Worm (Caenorhabditis elegans) whole organism, late embryonic: ENCODE data around the gene B0001.8.

ENCODE experiments used
- K02D7.2 ChIP-seq: sonication (generic microtip); optimal IDR thresholded peaks from 2 replicates; lab custom pipeline; 2017; ENCODE audit warnings: mild to moderate bottlenecking, missing genetic modification characterization, missing compliant biosample characterization
- T23F11.4 ChIP-seq: fragments of 200-800 bp; sonication (Bioruptor generic); optimal IDR thresholded peaks from 2 replicates; lab custom pipeline; 2018; ENCODE audit warnings: mild to moderate bottlenecking, missing genetic modification characterization, missing compliant biosample characterization
- ama-1 ChIP-seq: fragments of 150-350 bp; optimal IDR thresholded peaks from 2 replicates; lab custom pipeline; 2014
- ceh-19 ChIP-seq: fragments of 200-800 bp; sonication (Bioruptor generic); optimal IDR thresholded peaks from 2 replicates; lab custom pipeline; 2018; ENCODE audit warnings: mild to moderate bottlenecking, missing genetic modification characterization, missing compliant biosample characterization
- che-1 ChIP-seq: sonication (generic microtip); optimal IDR thresholded peaks from 2 replicates; lab custom pipeline; 2016; ENCODE audit warnings: mild to moderate bottlenecking, missing genetic modification characterization, missing compliant biosample characterization
- elt-2 ChIP-seq: sonication (generic microtip); optimal IDR thresholded peaks from 2 replicates; lab custom pipeline; 2016; ENCODE audit warnings: missing genetic modification reagents, missing genetic modification characterization, missing compliant biosample characterization
- elt-4 ChIP-seq: sonication (generic microtip); optimal IDR thresholded peaks from 2 replicates; lab custom pipeline; 2016; ENCODE audit warnings: missing genetic modification characterization, missing compliant biosample characterization
- hlh-8 ChIP-seq: sonication (generic microtip); optimal IDR thresholded peaks from 2 replicates; lab custom pipeline; 2016; ENCODE audit warnings: missing genotype, missing genetic modification characterization, missing compliant biosample characterization
- nhr-11 ChIP-seq: fragments of 150-350 bp; optimal IDR thresholded peaks from 2 replicates; lab custom pipeline; 2014; ENCODE audit warnings: missing biosample characterization, missing genetic modification characterization
- pha-4 ChIP-seq: fragments of 150-350 bp; optimal IDR thresholded peaks from 2 replicates; lab custom pipeline; 2018; ENCODE audit warnings: missing biosample characterization, missing genetic modification reagents, missing genetic modification characterization
- pros-1 ChIP-seq: fragments of 150-350 bp; optimal IDR thresholded peaks from 2 replicates; lab custom pipeline; 2014; ENCODE audit warnings: missing biosample characterization, missing genetic modification reagents, missing genetic modification characterization
- ref-2 ChIP-seq: sonication (generic microtip); optimal IDR thresholded peaks from 2 replicates; lab custom pipeline; 2016; ENCODE audit warnings: missing genetic modification characterization, missing compliant biosample characterization
- sox-4 ChIP-seq: sonication (generic microtip); optimal IDR thresholded peaks from 2 replicates; lab custom pipeline; 2017; ENCODE audit warnings: mild to moderate bottlenecking, missing genetic modification characterization, inconsistent platforms, missing compliant biosample characterization
- unc-55 ChIP-seq: sonication (generic microtip); optimal IDR thresholded peaks from 2 replicates; lab custom pipeline; 2017; ENCODE audit warnings: missing biosample characterization, missing genetic modification reagents, missing genetic modification characterization

- TF ChIP-seq ceh-19 (GFP tag; lab: Kevin White, UChicago) = no peak
- no peak for TF ChIP-seq ama-1 (lab: Kevin White, UChicago)
- TF ChIP-seq hlh-8 (tag; lab: Kevin White, UChicago) = no peak
- TF ChIP-seq elt-2 = no peak
- TF ChIP-seq T23F11.4 (GFP tag; lab: Kevin White, UChicago) = no peak
- no peak for TF ChIP-seq K02D7.2 (tag; lab: Kevin White, UChicago)
- no peak for TF ChIP-seq pha-4 (tag; lab: Kevin White, UChicago)
- TF ChIP-seq unc-55 (GFP tag; lab: Kevin White, UChicago) = no peak
- TF ChIP-seq nhr-11 (tag; lab: Kevin White, UChicago) = no peak
- no peak for TF ChIP-seq che-1 (tag; lab: Kevin White, UChicago)
- TF ChIP-seq elt-4 = no peak
- TF ChIP-seq pros-1 (tag; lab: Kevin White, UChicago) = no peak
- no peak for TF ChIP-seq ref-2
- no peak for TF ChIP-seq sox-4 (tag; lab: Kevin White, UChicago)
Measured at ce11 chrIV:12096479-12096878, 44.4 kb downstream of the B0001.8 start, which contains the start of gene mon-2.
